Fruit fly (Drosophila melanogaster) whole organism, embryonic: ENCODE results near the gene y.

Experiments used
- Awh ChIP-seq: fragments of 200-800 bp; sonication (Bioruptor generic); IDR thresholded peaks from 2 replicates; pipeline ENCODE4, ENCODE4 v1.3.6; 2022; ENCODE audit warnings: missing biosample characterization, missing genetic modification characterization
- BEAF-32 ChIP-seq: fragments of 200-800 bp; sonication (Bioruptor generic); optimal IDR thresholded peaks from 3 replicates; lab custom pipeline; 2017; ENCODE audit warnings: missing biosample characterization, missing genetic modification characterization, mild to moderate bottlenecking, moderate library complexity, missing genetic modification reagents
- CG13287 ChIP-seq: fragments of 200-800 bp; sonication (Bioruptor generic); IDR thresholded peaks from 2 replicates; pipeline ENCODE4 v1.3.6; 2022; ENCODE audit warnings: missing biosample characterization, missing genetic modification characterization; ENCODE audit not compliant: partially characterized antibody
- CG17802 ChIP-seq: fragments of 200-800 bp; sonication (Bioruptor generic); optimal IDR thresholded peaks from 2 replicates; lab custom pipeline; 2018; ENCODE audit warnings: missing biosample characterization, mild to moderate bottlenecking, missing genetic modification characterization, moderate library complexity
- CG2129 ChIP-seq: fragments of 200-800 bp; sonication (Bioruptor generic); IDR thresholded peaks from 2 replicates; pipeline ENCODE4 v1.3.6; 2022; ENCODE audit warnings: missing biosample characterization, missing genetic modification characterization; ENCODE audit not compliant: partially characterized antibody
- CG4424 ChIP-seq: fragments of 200-800 bp; sonication (Bioruptor generic); optimal IDR thresholded peaks from 3 replicates; lab custom pipeline; 2016; ENCODE audit warnings: missing biosample characterization, missing genetic modification characterization
- CG5180 ChIP-seq: fragments of 200-800 bp; sonication (Bioruptor generic); optimal IDR thresholded peaks from 3 replicates; lab custom pipeline; 2017; ENCODE audit warnings: missing biosample characterization, missing genetic modification characterization, mild to moderate bottlenecking, moderate library complexity, missing genetic modification reagents
- CG6854 ChIP-seq: fragments of 200-800 bp; sonication (Bioruptor generic); optimal IDR thresholded peaks from 3 replicates; lab custom pipeline; 2017; ENCODE audit warnings: missing biosample characterization, mild to moderate bottlenecking, missing genetic modification characterization
- CG7928 ChIP-seq: fragments of 200-800 bp; sonication (Bioruptor generic); optimal IDR thresholded peaks from 2 replicates; lab custom pipeline; 2017; ENCODE audit warnings: missing biosample characterization, mild to moderate bottlenecking, missing genetic modification characterization
- CG8281 ChIP-seq: fragments of 200-800 bp; sonication (Bioruptor generic); optimal IDR thresholded peaks from 2 replicates; lab custom pipeline; 2018; ENCODE audit warnings: missing biosample characterization, mild to moderate bottlenecking, missing genetic modification characterization, moderate library complexity
- CTCF ChIP-seq: fragments of 200-800 bp; sonication (Bioruptor generic); optimal IDR thresholded peaks from 2 replicates; lab custom pipeline; 2017; ENCODE audit warnings: missing biosample characterization, mild to moderate bottlenecking, missing genetic modification characterization, moderate library complexity
- CoRest ChIP-seq: fragments of 200-800 bp; sonication (Bioruptor generic); optimal IDR thresholded peaks from 3 replicates; lab custom pipeline; 2018; ENCODE audit warnings: missing biosample characterization, mild to moderate bottlenecking, missing genetic modification characterization, moderate library complexity
- D19B ChIP-seq: fragments of 200-800 bp; sonication (Bioruptor generic); optimal IDR thresholded peaks from 2 replicates; lab custom pipeline; 2017; ENCODE audit warnings: missing biosample characterization, mild to moderate bottlenecking, missing genetic modification characterization
- Dll ChIP-seq: fragments of 200-800 bp; sonication (Bioruptor generic); IDR thresholded peaks from 4 replicates; pipeline ENCODE4 v1.3.6; 2022; ENCODE audit warnings: missing biosample characterization, missing genetic modification characterization; ENCODE audit not compliant: partially characterized antibody
- Dp ChIP-seq: fragments of 200-800 bp; sonication (Bioruptor generic); optimal IDR thresholded peaks from 2 replicates; lab custom pipeline; 2018; ENCODE audit warnings: missing biosample characterization, mild to moderate bottlenecking, missing genetic modification characterization, moderate library complexity
- HLH54F ChIP-seq: fragments of 200-800 bp; sonication (Bioruptor generic); optimal IDR thresholded peaks from 3 replicates; lab custom pipeline; 2016; ENCODE audit warnings: missing biosample characterization, missing genetic modification characterization
- HmgZ ChIP-seq: fragments of 200-800 bp; sonication (Bioruptor generic); optimal IDR thresholded peaks from 2 replicates; lab custom pipeline; 2018; ENCODE audit warnings: missing biosample characterization, mild to moderate bottlenecking, missing genetic modification characterization
- Hmr ChIP-seq: fragments of 200-800 bp; sonication (Bioruptor generic); optimal IDR thresholded peaks from 3 replicates; lab custom pipeline; 2017; ENCODE audit warnings: mild to moderate bottlenecking, missing biosample characterization, missing genetic modification reagents, missing genetic modification characterization
- Pdp1 ChIP-seq, 2 experiments: fragments of 200-800 bp; sonication (Bioruptor generic); optimal IDR thresholded peaks; 3 replicates each; lab custom pipeline; 2016; ENCODE audit warnings: missing biosample characterization in 2 of 2, missing genetic modification characterization in 2 of 2, mild to moderate bottlenecking in 1 of 2, moderate library complexity in 1 of 2
- Poxn ChIP-seq: fragments of 200-800 bp; sonication (Bioruptor generic); IDR thresholded peaks from 2 replicates; pipeline ENCODE4 v1.3.6; 2022; ENCODE audit warnings: missing biosample characterization, missing genetic modification characterization
- Sin3A ChIP-seq: fragments of >200 bp; optimal IDR thresholded peaks from 2 replicates; lab custom pipeline; 2018
- Xrp1 ChIP-seq: fragments of 200-800 bp; sonication (Bioruptor generic); IDR thresholded peaks from 2 replicates; pipeline ENCODE4 v1.3.6; 2022; ENCODE audit warnings: missing biosample characterization, missing genetic modification characterization
- YL-1 ChIP-seq: fragments of 200-800 bp; sonication (Bioruptor generic); optimal IDR thresholded peaks from 3 replicates; lab custom pipeline; 2017; ENCODE audit warnings: missing biosample characterization, mild to moderate bottlenecking, missing genetic modification characterization
- bcd ChIP-seq: fragments of 200-800 bp; sonication (Bioruptor generic); optimal IDR thresholded peaks from 2 replicates; lab custom pipeline; 2017; ENCODE audit warnings: missing biosample characterization, mild to moderate bottlenecking, missing genetic modification characterization
- chinmo ChIP-seq: fragments of 200-800 bp; sonication (Bioruptor generic); IDR thresholded peaks from 4 replicates; pipeline ENCODE4 v1.3.6; 2022; ENCODE audit warnings: missing biosample characterization, missing genetic modification characterization; ENCODE audit not compliant: partially characterized antibody
- dysf ChIP-seq: fragments of 200-800 bp; sonication (Bioruptor generic); IDR thresholded peaks from 3 replicates; pipeline ENCODE4 v1.3.6; 2022; ENCODE audit warnings: missing biosample characterization, missing genetic modification characterization
- ftz-f1 ChIP-seq: fragments of 200-800 bp; sonication (Bioruptor generic); optimal IDR thresholded peaks from 2 replicates; lab custom pipeline; 2016; ENCODE audit warnings: missing biosample characterization, missing genetic modification characterization
- gem ChIP-seq: fragments of 200-800 bp; sonication (Bioruptor generic); optimal IDR thresholded peaks from 2 replicates; lab custom pipeline; 2019; ENCODE audit warnings: missing biosample characterization, mild to moderate bottlenecking, missing genetic modification characterization, moderate library complexity
- inv ChIP-seq: fragments of 200-800 bp; sonication (Bioruptor generic); IDR thresholded peaks from 2 replicates; pipeline ENCODE4 v1.3.6; 2022; ENCODE audit warnings: missing biosample characterization, missing genetic modification characterization; ENCODE audit not compliant: partially characterized antibody
- knrl ChIP-seq: fragments of 200-800 bp; sonication (Bioruptor generic); IDR thresholded peaks from 3 replicates; pipeline ENCODE4 v1.3.6; 2022; ENCODE audit warnings: missing biosample characterization, missing genetic modification characterization; ENCODE audit not compliant: partially characterized antibody
- lab ChIP-seq: fragments of 200-800 bp; sonication (Bioruptor generic); optimal IDR thresholded peaks from 3 replicates; lab custom pipeline; 2017; ENCODE audit warnings: missing biosample characterization, missing genetic modification characterization, mild to moderate bottlenecking, moderate library complexity, missing genetic modification reagents
- maf-S ChIP-seq: fragments of 200-800 bp; sonication (Bioruptor generic); optimal IDR thresholded peaks from 2 replicates; lab custom pipeline; 2016; ENCODE audit warnings: missing biosample characterization, missing genetic modification characterization
- mam ChIP-seq: fragments of 200-800 bp; sonication (Bioruptor generic); optimal IDR thresholded peaks from 3 replicates; lab custom pipeline; 2016; ENCODE audit warnings: missing biosample characterization, missing genetic modification characterization
- nerfin-2 ChIP-seq: fragments of 200-800 bp; sonication (Bioruptor generic); IDR thresholded peaks from 2 replicates; pipeline ENCODE4 v1.3.6; 2022; ENCODE audit warnings: missing biosample characterization, missing genetic modification characterization; ENCODE audit not compliant: partially characterized antibody
- nmo ChIP-seq: fragments of 200-800 bp; sonication (Bioruptor generic); optimal IDR thresholded peaks from 2 replicates; lab custom pipeline; 2018; ENCODE audit warnings: missing biosample characterization, mild to moderate bottlenecking, missing genetic modification characterization, moderate library complexity
- nom ChIP-seq: fragments of 200-800 bp; sonication (Bioruptor generic); optimal IDR thresholded peaks from 2 replicates; lab custom pipeline; 2017; ENCODE audit warnings: missing biosample characterization, missing genetic modification characterization, mild to moderate bottlenecking, moderate library complexity, missing genetic modification reagents
- onecut ChIP-seq: fragments of 200-800 bp; sonication (Bioruptor generic); IDR thresholded peaks from 2 replicates; pipeline ENCODE4 v1.3.6; 2022; ENCODE audit warnings: missing biosample characterization, missing genetic modification characterization
- phol ChIP-seq: fragments of 200-800 bp; sonication (Bioruptor generic); optimal IDR thresholded peaks from 3 replicates; lab custom pipeline; 2018; ENCODE audit warnings: missing biosample characterization, mild to moderate bottlenecking, missing genetic modification characterization, moderate library complexity
- pita ChIP-seq: fragments of 200-800 bp; sonication (Bioruptor generic); optimal IDR thresholded peaks from 2 replicates; lab custom pipeline; 2017; ENCODE audit warnings: missing biosample characterization, mild to moderate bottlenecking, missing genetic modification characterization
- prd ChIP-seq, 3 experiments: fragments of >200 bp in 2 of 3; fragments of 200-800 bp in 1 of 3; sonication (Bioruptor generic) in 1 of 3; optimal IDR thresholded peaks in 2 of 3; IDR thresholded peaks in 1 of 3; 2 replicates in 2 of 3; 3 replicates in 1 of 3; pipeline versions ENCODE4 v1.3.6 to Lab custom; 2017 to 2022; ENCODE audit warnings: missing biosample characterization in 1 of 3, missing genetic modification characterization in 1 of 3
- pzg ChIP-seq: fragments of 200-800 bp; sonication (Bioruptor generic); optimal IDR thresholded peaks from 3 replicates; lab custom pipeline; 2018; ENCODE audit warnings: missing biosample characterization, mild to moderate bottlenecking, missing genetic modification characterization, moderate library complexity
- row ChIP-seq: fragments of 200-800 bp; sonication (Bioruptor generic); IDR thresholded peaks from 3 replicates; pipeline ENCODE4 v1.3.6; 2022; ENCODE audit warnings: missing biosample characterization, missing genetic modification characterization
- sc ChIP-seq, 3 experiments: fragments of >200 bp in 2 of 3; fragments of 200-800 bp in 1 of 3; sonication (Bioruptor generic) in 1 of 3; optimal IDR thresholded peaks; 2 replicates in 2 of 3; 3 replicates in 1 of 3; lab custom pipeline; 2017; ENCODE audit warnings: mild to moderate bottlenecking in 1 of 3, missing biosample characterization in 1 of 3, missing genetic modification characterization in 1 of 3, missing genetic modification reagents in 1 of 3
- slbo ChIP-seq: fragments of 200-800 bp; sonication (Bioruptor generic); IDR thresholded peaks from 2 replicates; pipeline ENCODE4 v1.3.6; 2022; ENCODE audit warnings: missing biosample characterization, missing genetic modification characterization
- slp2 ChIP-seq: fragments of 200-800 bp; sonication (Bioruptor generic); optimal IDR thresholded peaks from 2 replicates; lab custom pipeline; 2016; ENCODE audit warnings: missing biosample characterization, missing genetic modification characterization
- stwl ChIP-seq: fragments of 200-800 bp; sonication (Bioruptor generic); optimal IDR thresholded peaks from 3 replicates; lab custom pipeline; 2018; ENCODE audit warnings: missing biosample characterization, mild to moderate bottlenecking, missing genetic modification characterization, moderate library complexity

Gene y

dm6 chrX:334624-335292 is 21.6 kb upstream of the y start (continued):
- TF ChIP-seq maf-S (GFP tag; lab: Kevin White, UChicago) (no peak), gem (peak; percentile 66), CG13287 (peak; percentile 56), Poxn (GFP tag; lab: Robert Waterston, UW) (no peak), chinmo (GFP tag; lab: Robert Waterston, UW) (peak; percentile 76; the same call in 1 of the 4 replicates), CG8281 (tag; lab: Kevin White, UChicago) (no peak), lab (peak; percentile 50), onecut (0 out of 2 replicates have a peak, but pooled peaks have one; percentile 7), prd (optimal IDR thresholded peaks at IDR 0.05; lab: Kevin White, UChicago) (no peak), prd (GFP tag; IDR thresholded peaks at IDR 0.05; lab: Robert Waterston, UW) (0 out of 3 replicates have a peak, but pooled peaks have one; percentile 13), inv (GFP tag; lab: Robert Waterston, UW) (no peak; the same call in 1 of the 2 replicates), CG5180 (peak; percentile 11), row (GFP tag; lab: Robert Waterston, UW) (peak; percentile 66), dysf (GFP tag; lab: Robert Waterston, UW) (peak; percentile 45; the same call in 1 of the 3 replicates), CG6854 (peak; percentile 43), D19B (GFP tag; lab: Kevin White, UChicago) (peak; percentile 81), Awh (GFP tag; lab: Robert Waterston, UW) (no peak), nerfin-2 (peak; percentile 46)

DNA sequence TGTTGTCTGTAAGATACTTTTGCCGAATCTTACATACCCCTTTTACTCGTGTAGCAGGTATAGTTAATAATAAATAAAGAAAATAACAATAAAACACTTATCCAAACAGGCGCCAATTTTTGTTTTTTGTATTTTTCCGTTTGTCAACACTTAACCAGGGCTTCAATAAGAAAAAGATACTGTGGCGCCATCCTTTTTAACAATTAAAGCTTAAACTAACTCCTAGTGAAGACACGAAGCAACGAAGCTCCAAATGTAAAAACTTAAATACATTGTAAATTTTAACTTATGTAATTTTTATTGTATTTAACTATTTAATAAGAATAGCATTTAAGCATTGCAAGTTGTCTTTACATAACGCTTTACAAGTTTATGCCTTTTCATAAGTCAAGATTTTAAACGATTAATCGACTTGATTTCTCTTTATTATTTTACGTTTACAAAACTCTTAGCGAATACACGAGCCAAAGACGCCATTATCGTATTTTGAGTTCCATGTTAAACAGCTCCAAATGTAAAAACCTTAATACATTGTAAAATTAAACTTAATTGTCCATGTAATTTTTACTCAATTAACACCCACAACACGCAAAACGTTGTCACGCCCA is 19.5 kb upstream of the y start:
- TF ChIP-seq CTCF (GFP tag; lab: Kevin White, UChicago) (peak; percentile 90), Xrp1 (no peak), stwl (tag; lab: Kevin White, UChicago) (peak; percentile 70), CG2129 (GFP tag; lab: Robert Waterston, UW) (no peak), CG17802 (tag; lab: Kevin White, UChicago) (no peak), slbo (GFP tag; lab: Robert Waterston, UW) (peak; percentile 51; the same call in 1 of the 2 replicates), sc (optimal IDR thresholded peaks at IDR 0.05; lab: Kevin White, UChicago) (no peak), sc (GFP tag; optimal IDR thresholded peaks at IDR 0.05; lab: Kevin White, UChicago) (peak; percentile 11), bcd (GFP tag; lab: Kevin White, UChicago) (no peak), HmgZ (tag; lab: Kevin White, UChicago) (no peak), YL-1 (no peak), nmo (GFP tag; lab: Kevin White, UChicago) (peak; percentile 2), BEAF-32 (GFP tag; lab: Kevin White, UChicago) (peak; percentile 7), phol (tag; lab: Kevin White, UChicago) (peak; percentile 61), HLH54F (GFP tag; lab: Kevin White, UChicago) (no peak), pita (GFP tag; lab: Kevin White, UChicago) (peak; percentile 43), ftz-f1 (GFP tag; lab: Kevin White, UChicago) (no peak), Sin3A (no peak), pzg (GFP tag; lab: Kevin White, UChicago) (peak; percentile 15), CoRest (tag; lab: Kevin White, UChicago) (peak; percentile 16), Dll (no peak), CG4424 (GFP tag; lab: Kevin White, UChicago) (no peak), nom (GFP tag; lab: Kevin White, UChicago) (no peak), Dp (GFP tag; lab: Kevin White, UChicago) (peak; percentile 73), mam (GFP tag; lab: Kevin White, UChicago) (no peak), slp2 (GFP tag; lab: Kevin White, UChicago) (no peak), CG7928 (GFP tag; lab: Kevin White, UChicago) (peak; percentile 85), gem (no peak), Hmr (GFP tag; lab: Kevin White, UChicago) (peak; percentile 13), knrl (peak; percentile 46; the same call in 1 of the 3 replicates), Pdp1 (GFP tag; optimal IDR thresholded peaks at IDR 0.05; lab: Kevin White, UChicago) (peak in 1 of 2 experiments; percentile 71)
